Worm (Caenorhabditis elegans) whole organism, L4 larva: Measurements from ENCODE around the gene srlf-1.

Experiments
- F10B5.3 ChIP-seq: sonication (generic microtip); optimal IDR thresholded peaks from 2 replicates; lab custom pipeline; 2016; ENCODE audit warnings: mild to moderate bottlenecking, missing genetic modification characterization, missing compliant biosample characterization
- F26F4.8 ChIP-seq: fragments of 200-800 bp; sonication (Bioruptor generic); conservative IDR thresholded peaks from 2 replicates; pipeline ENCODE4 v1.3.6; 2022; ENCODE audit warnings: missing genetic modification characterization, missing compliant biosample characterization
- F44E2.7 ChIP-seq: fragments of 200-800 bp; sonication (Bioruptor generic); IDR thresholded peaks from 2 replicates; pipeline ENCODE4 v2.1.2; 2022; ENCODE audit warnings: missing genetic modification characterization, missing compliant biosample characterization
- R02D3.7 ChIP-seq: fragments of 150-350 bp; sonication (generic microtip); optimal IDR thresholded peaks from 3 replicates; lab custom pipeline; 2014; ENCODE audit warnings: missing biosample characterization, missing genetic modification characterization
- T20F7.1 ChIP-seq: fragments of 200-800 bp; sonication (Bioruptor generic); optimal IDR thresholded peaks from 2 replicates; lab custom pipeline; 2018; ENCODE audit warnings: mild to moderate bottlenecking, missing genetic modification characterization, missing compliant biosample characterization
- T26A8.4 ChIP-seq: fragments of 200-800 bp; sonication (Bioruptor generic); IDR thresholded peaks from 2 replicates; pipeline ENCODE4 v1.3.6; 2022; ENCODE audit warnings: missing genetic modification characterization, missing compliant biosample characterization
- Y105C5A.15 ChIP-seq: fragments of 200-800 bp; sonication (Bioruptor generic); IDR thresholded peaks from 2 replicates; pipeline ENCODE4 v1.3.6; 2022; ENCODE audit warnings: missing genetic modification characterization, missing compliant biosample characterization
- ZK337.2 ChIP-seq: fragments of 200-800 bp; sonication (Bioruptor generic); IDR thresholded peaks from 2 replicates; pipeline ENCODE4 v1.3.6; 2022; ENCODE audit warnings: missing genetic modification reagents, missing genetic modification characterization, missing compliant biosample characterization
- ZK546.5 ChIP-seq, 2 experiments: sonication (generic microtip); optimal IDR thresholded peaks; 2 replicates each; lab custom pipeline; 2017; ENCODE audit warnings: missing biosample characterization in 2 of 2, missing genetic modification characterization in 2 of 2
- aha-1 ChIP-seq: fragments of 150-350 bp; peaks from one replicate; lab custom pipeline; 2014; ENCODE audit warnings: missing biosample characterization, missing genetic modification characterization
- ama-1 ChIP-seq: fragments of 150-350 bp; optimal IDR thresholded peaks from 2 replicates; lab custom pipeline; 2014; ENCODE audit warnings: inconsistent platforms, mixed read lengths
- arid-1 ChIP-seq: fragments of 200-800 bp; sonication (Bioruptor generic); conservative IDR thresholded peaks from 2 replicates; pipeline ENCODE4 v1.3.6; 2022; ENCODE audit warnings: missing genetic modification reagents, missing genetic modification characterization, missing compliant biosample characterization
- ceh-20 ChIP-seq: fragments of 200-800 bp; sonication (Bioruptor generic); IDR thresholded peaks from 2 replicates; pipeline ENCODE4 v1.3.6; 2022; ENCODE audit warnings: missing genetic modification reagents, missing genetic modification characterization, missing compliant biosample characterization
- ceh-62 ChIP-seq: sonication (generic microtip); optimal IDR thresholded peaks from 2 replicates; lab custom pipeline; 2017; ENCODE audit warnings: missing biosample characterization, missing genetic modification characterization
- ces-1 ChIP-seq: fragments of 150-350 bp; sonication (generic microtip); optimal IDR thresholded peaks from 4 replicates; lab custom pipeline; 2014; ENCODE audit warnings: missing biosample characterization, missing genetic modification reagents, missing genetic modification characterization
- cey-2 ChIP-seq: sonication (generic microtip); optimal IDR thresholded peaks from 3 replicates; lab custom pipeline; 2017; ENCODE audit warnings: missing genetic modification characterization, mild to moderate bottlenecking, missing compliant biosample characterization, antibody characterized with exemption, borderline replicate concordance; ENCODE audit not compliant: insufficient read depth
- daf-12 ChIP-seq: fragments of 150-350 bp; optimal IDR thresholded peaks from 2 replicates; lab custom pipeline; 2014; ENCODE audit warnings: missing biosample characterization, missing genetic modification reagents, missing genetic modification characterization
- dmd-6 ChIP-seq: fragments of 200-800 bp; sonication (Bioruptor generic); IDR thresholded peaks from 2 replicates; pipeline ENCODE4 v1.3.6; 2022; ENCODE audit warnings: missing genetic modification reagents, missing genetic modification characterization, missing compliant biosample characterization
- dmd-8 ChIP-seq: fragments of 200-800 bp; sonication (Bioruptor generic); IDR thresholded peaks from 2 replicates; pipeline ENCODE4 v1.3.6; 2022; ENCODE audit warnings: missing genetic modification characterization, missing compliant biosample characterization
- dpl-1 ChIP-seq: fragments of 150-350 bp; optimal IDR thresholded peaks from 2 replicates; lab custom pipeline; 2014; ENCODE audit warnings: missing biosample characterization, missing genetic modification reagents, missing genetic modification characterization
- egl-43 ChIP-seq: fragments of 200-800 bp; sonication (Bioruptor generic); IDR thresholded peaks from 2 replicates; pipeline ENCODE4 v1.3.6; 2022; ENCODE audit warnings: missing genetic modification reagents, missing genetic modification characterization, missing compliant biosample characterization
- fos-1 ChIP-seq: fragments of 150-350 bp; optimal IDR thresholded peaks from 2 replicates; lab custom pipeline; 2014; ENCODE audit warnings: missing biosample characterization, missing genetic modification characterization
- hif-1 ChIP-seq, 2 experiments: sonication (generic microtip); optimal IDR thresholded peaks; 2 replicates each; lab custom pipeline; 2016 to 2017; ENCODE audit warnings: missing compliant biosample characterization in 2 of 2, missing genetic modification characterization in 2 of 2, missing genetic modification reagents in 2 of 2, missing genotype in 2 of 2, mild to moderate bottlenecking in 1 of 2
- lin-29 ChIP-seq: fragments of 200-800 bp; sonication (Bioruptor generic); IDR thresholded peaks from 2 replicates; pipeline ENCODE4 v1.3.6; 2022; ENCODE audit warnings: missing genetic modification reagents, missing genetic modification characterization, missing compliant biosample characterization
- lsy-2 ChIP-seq, 2 experiments: fragments of 150-350 bp in 1 of 2; sonication (generic microtip) in 1 of 2; optimal IDR thresholded peaks; 2 replicates each; lab custom pipeline; 2014 to 2017; ENCODE audit warnings: missing biosample characterization in 2 of 2, missing genetic modification characterization in 2 of 2
- mep-1 ChIP-seq: fragments of 150-350 bp; sonication (generic microtip); optimal IDR thresholded peaks from 3 replicates; lab custom pipeline; 2014; ENCODE audit warnings: missing biosample characterization, missing genetic modification characterization
- mes-2 ChIP-seq: sonication (generic microtip); optimal IDR thresholded peaks from 2 replicates; lab custom pipeline; 2016; ENCODE audit warnings: missing genotype, mild to moderate bottlenecking, missing genetic modification characterization, missing compliant biosample characterization; ENCODE audit not compliant: poor library complexity, severe bottlenecking
- nhr-25 ChIP-seq: sonication (generic microtip); optimal IDR thresholded peaks from 2 replicates; lab custom pipeline; 2017; ENCODE audit warnings: missing genetic modification characterization, mild to moderate bottlenecking, missing compliant biosample characterization, antibody characterized with exemption, moderate library complexity, borderline replicate concordance; ENCODE audit not compliant: insufficient read depth
- nhr-6 ChIP-seq: fragments of 150-350 bp; optimal IDR thresholded peaks from 2 replicates; lab custom pipeline; 2014; ENCODE audit warnings: missing biosample characterization, missing genetic modification characterization
- saeg-2 ChIP-seq: fragments of 200-800 bp; sonication (Bioruptor generic); IDR thresholded peaks from 2 replicates; pipeline ENCODE4 v1.3.6; 2022; ENCODE audit warnings: missing genetic modification reagents, missing genetic modification characterization, missing compliant biosample characterization
- spr-1 ChIP-seq: sonication (generic microtip); optimal IDR thresholded peaks from 2 replicates; lab custom pipeline; 2016; ENCODE audit warnings: mild to moderate bottlenecking, missing genetic modification characterization, missing compliant biosample characterization
- spr-3 ChIP-seq: fragments of 200-800 bp; sonication (Bioruptor generic); optimal IDR thresholded peaks from 2 replicates; lab custom pipeline; 2018; ENCODE audit warnings: mild to moderate bottlenecking, missing genetic modification characterization, missing compliant biosample characterization
- unc-130 ChIP-seq: sonication (generic microtip); optimal IDR thresholded peaks from 2 replicates; lab custom pipeline; 2016; ENCODE audit warnings: missing genetic modification reagents, missing genetic modification characterization, missing compliant biosample characterization
- unc-62 ChIP-seq, 3 experiments: fragments of 150-350 bp in 1 of 3; sonication (generic microtip); optimal IDR thresholded peaks in 2 of 3; peaks in 1 of 3; 1 replicate in 1 of 3; 2 replicates in 2 of 3; lab custom pipeline; 2014 to 2017; ENCODE audit warnings: missing biosample characterization in 3 of 3, missing genetic modification characterization in 3 of 3, missing genetic modification reagents in 3 of 3, missing genotype in 1 of 3
- zip-11 ChIP-seq: fragments of 200-800 bp; sonication (Bioruptor generic); IDR thresholded peaks from 2 replicates; pipeline ENCODE4 v1.3.6; 2022; ENCODE audit warnings: missing genetic modification characterization, missing compliant biosample characterization
- zip-2 ChIP-seq: fragments of 150-350 bp; optimal IDR thresholded peaks from 2 replicates; lab custom pipeline; 2014; ENCODE audit warnings: missing biosample characterization, missing genetic modification characterization

Gene srlf-1

ce11 chrII:7791408-7792050 lies 1.1 kb downstream of the srlf-1 start:
- TF ChIP-seq unc-62 (GFP tag; optimal IDR thresholded peaks at IDR 0.05 in 1 of 2; lab: Kevin White, UChicago) (peak in 1 of 2 experiments; percentile 0), unc-62 (tag; optimal IDR thresholded peaks at IDR 0.05; lab: Kevin White, UChicago) (no peak), dmd-8 (no peak), ceh-62 (no peak), arid-1 (no peak), lin-29 (GFP tag; lab: Robert Waterston, UW) (no peak), ces-1 (GFP tag; lab: Kevin White, UChicago) (no peak), ama-1 (lab: Kevin White, UChicago) (peak; percentile 47), ceh-20 (GFP tag; lab: Robert Waterston, UW) (no peak), Y105C5A.15 (no peak), nhr-25 (tag; lab: Kevin White, UChicago) (peak; percentile 71), T26A8.4 (peak; percentile 25; the same call in 1 of the 2 replicates), F10B5.3 (tag; lab: Kevin White, UChicago) (no peak), aha-1 (tag; lab: Kevin White, UChicago) (peak; percentile 63), T20F7.1 (GFP tag; lab: Kevin White, UChicago) (peak; percentile 19), daf-12 (no peak), mep-1 (tag; lab: Kevin White, UChicago) (peak; percentile 56), fos-1 (no peak), nhr-6 (tag; lab: Kevin White, UChicago) (no peak), F44E2.7 (GFP tag; lab: Robert Waterston, UW) (no peak)

ce11 chrII:7792514-7792913 lies 2.1 kb downstream of the srlf-1 start:
- TF ChIP-seq spr-1 (tag; lab: Kevin White, UChicago) (no peak), unc-130 (GFP tag; lab: Kevin White, UChicago) (no peak), dpl-1 (GFP tag; lab: Kevin White, UChicago) (no peak), zip-2 (no peak), egl-43 (no peak), Y105C5A.15 (no peak)
- TF ChIP-seq, all 104 proteins: peak for 0

ce11 chrII:7794222-7794621 lies 3.8 kb downstream of the srlf-1 start, which contains the start of gene glr-4:
Gene glr-4 (minus strand): TSS chrII:7794322.
- TF ChIP-seq cey-2 (tag; lab: Kevin White, UChicago) (no peak), ceh-20 (GFP tag; lab: Robert Waterston, UW) (no peak), dmd-6 (GFP tag; lab: Robert Waterston, UW) (no peak), T26A8.4 (no peak), mes-2 (no peak), lin-29 (GFP tag; lab: Robert Waterston, UW) (no peak), ZK546.5 (tag; optimal IDR thresholded peaks at IDR 0.05; lab: Kevin White, UChicago) (no peak), spr-3 (GFP tag; lab: Kevin White, UChicago) (no peak), R02D3.7 (no peak), zip-11 (GFP tag; lab: Robert Waterston, UW) (no peak), ZK337.2 (GFP tag; lab: Robert Waterston, UW) (no peak), hif-1 (tag; optimal IDR thresholded peaks at IDR 0.05; lab: Kevin White, UChicago) (no peak), saeg-2 (GFP tag; lab: Robert Waterston, UW) (no peak), ama-1 (lab: Kevin White, UChicago) (no peak), F26F4.8 (GFP tag; lab: Robert Waterston, UW) (no peak), lsy-2 (tag; optimal IDR thresholded peaks at IDR 0.05; lab: Kevin White, UChicago) (no peak)
